Comparison of ENCODE assay signal across 1 fruit fly cellular context in the genomic region with DNA sequence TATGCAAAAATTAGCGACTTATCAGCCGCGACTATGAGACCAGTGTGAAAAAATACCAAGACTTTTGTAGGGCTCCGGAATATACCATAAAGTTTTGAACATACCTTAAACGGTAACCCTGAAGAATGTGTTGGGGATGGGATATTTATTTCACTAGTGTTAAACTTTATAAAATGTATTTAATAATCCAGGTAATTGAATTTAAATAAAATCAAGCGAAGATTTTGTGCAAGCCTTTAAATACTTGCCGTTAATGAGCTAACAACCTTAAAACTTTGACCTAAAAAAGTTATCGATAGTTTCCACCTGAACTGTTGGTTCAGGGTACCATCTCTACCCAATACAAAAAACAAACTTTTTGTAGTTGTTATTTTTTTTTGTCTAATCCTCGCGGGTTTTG.
TF ChIP-seq lines count a peak whose summit lies in the region.

Gene CG4101 (plus strand): TSS at position 335 of the 400 bp plus-strand sequence.

TF ChIP-seq in whole organism, embryonic, 481 proteins besides CTCF, POLR2A, EP300 and RAD21 (continued from another document):
- TF ChIP-seq ranshi (GFP tag; IDR thresholded peaks at IDR 0.05; lab: Robert Waterston, UW) = peak; percentile 71; the same call in 1 of the 2 replicates
- peak; percentile 52 for TF ChIP-seq jing (GFP tag; optimal IDR thresholded peaks at IDR 0.05; lab: Kevin White, UChicago)
- TF ChIP-seq slou (GFP tag; optimal IDR thresholded peaks at IDR 0.05; lab: Kevin White, UChicago) = peak; percentile 77
- no peak for TF ChIP-seq CG14965 (GFP tag; optimal IDR thresholded peaks at IDR 0.05; lab: Kevin White, UChicago; ENCODE audit: borderline replicate concordance)
- TF ChIP-seq CG16863 (GFP tag; optimal IDR thresholded peaks at IDR 0.05; lab: Kevin White, UChicago) = peak; percentile 64
- peak; percentile 21 for TF ChIP-seq emc (GFP tag; optimal IDR thresholded peaks at IDR 0.05; lab: Kevin White, UChicago)
- TF ChIP-seq hkb (optimal IDR thresholded peaks at IDR 0.05; lab: Kevin White, UChicago) = peak; percentile 42
- peak; percentile 71 for TF ChIP-seq hkb (GFP tag; IDR thresholded peaks at IDR 0.05; lab: Robert Waterston, UW)
